Fruit fly (Drosophila melanogaster) whole organism, adult: Measurements from ENCODE around the gene TwdlX.

Experiments
- CG12768 ChIP-seq: fragments of 200-800 bp; sonication (Bioruptor generic); optimal IDR thresholded peaks from 2 replicates; lab custom pipeline; 2017; ENCODE audit warnings: missing biosample characterization, missing genetic modification characterization, mild to moderate bottlenecking, moderate library complexity, missing genetic modification reagents
- CG1620 ChIP-seq: fragments of 200-800 bp; sonication (Bioruptor generic); optimal IDR thresholded peaks from 2 replicates; lab custom pipeline; 2016; ENCODE audit warnings: missing biosample characterization, missing genetic modification characterization
- CG33017 ChIP-seq: fragments of 200-800 bp; sonication (Bioruptor generic); optimal IDR thresholded peaks from 2 replicates; lab custom pipeline; 2018; ENCODE audit warnings: missing biosample characterization, mild to moderate bottlenecking, missing genetic modification characterization, moderate library complexity
- CG5204 ChIP-seq: fragments of 200-800 bp; sonication (Bioruptor generic); optimal IDR thresholded peaks from 2 replicates; lab custom pipeline; 2016; ENCODE audit warnings: missing biosample characterization, missing genetic modification characterization
- Crg-1 ChIP-seq: fragments of 200-800 bp; sonication (Bioruptor generic); optimal IDR thresholded peaks from 2 replicates; lab custom pipeline; 2016; ENCODE audit warnings: missing biosample characterization, missing genetic modification characterization
- Hr96 ChIP-seq: fragments of 200-800 bp; sonication (Bioruptor generic); optimal IDR thresholded peaks from 2 replicates; lab custom pipeline; 2016; ENCODE audit warnings: missing biosample characterization, missing genetic modification characterization
- Mnt ChIP-seq: fragments of 200-800 bp; sonication (Bioruptor generic); optimal IDR thresholded peaks from 2 replicates; lab custom pipeline; 2016; ENCODE audit warnings: missing biosample characterization, mild to moderate bottlenecking, missing genetic modification characterization
- cic ChIP-seq: fragments of 200-800 bp; sonication (Bioruptor generic); optimal IDR thresholded peaks from 2 replicates; lab custom pipeline; 2017; ENCODE audit warnings: missing biosample characterization, mild to moderate bottlenecking, missing genetic modification characterization, moderate library complexity
- cnc ChIP-seq, 2 experiments: fragments of >200 bp; optimal IDR thresholded peaks; 2 replicates each; lab custom pipeline; 2017
- kay ChIP-seq: fragments of 200-800 bp; sonication (Bioruptor generic); peaks from one replicate; lab custom pipeline; 2016; ENCODE audit warnings: missing biosample characterization, missing genetic modification characterization, borderline replicate concordance
- ovo ChIP-seq: fragments of 200-800 bp; sonication (Bioruptor generic); optimal IDR thresholded peaks from 2 replicates; lab custom pipeline; 2016; ENCODE audit warnings: missing biosample characterization, missing genetic modification characterization
- pad ChIP-seq: fragments of 200-800 bp; sonication (Bioruptor generic); optimal IDR thresholded peaks from 3 replicates; lab custom pipeline; 2017; ENCODE audit warnings: missing biosample characterization, missing genetic modification characterization, mild to moderate bottlenecking, moderate library complexity, missing genetic modification reagents

- no peak for TF ChIP-seq ovo
- no peak for TF ChIP-seq pad
- no peak for TF ChIP-seq Crg-1 (GFP tag; lab: Kevin White, UChicago)
- no peak for TF ChIP-seq CG33017 (tag; lab: Kevin White, UChicago)
- no peak for TF ChIP-seq Hr96 (GFP tag; lab: Kevin White, UChicago)
- TF ChIP-seq CG1620: no peak
- no peak for TF ChIP-seq kay (GFP tag; lab: Kevin White, UChicago)
- TF ChIP-seq cic (GFP tag; lab: Kevin White, UChicago): no peak
- no peak for TF ChIP-seq CG5204
- TF ChIP-seq cnc (optimal IDR thresholded peaks at IDR 0.05; lab: Kevin White, UChicago): no peak
- no peak for TF ChIP-seq CG12768
- no peak for TF ChIP-seq Mnt
These were observed 43.5 kb downstream of the TwdlX start for dm6 chrX:16774201-16775061.
